Worm (Caenorhabditis elegans): ENCODE measurements around the gene F14B8.4.

DNA sequence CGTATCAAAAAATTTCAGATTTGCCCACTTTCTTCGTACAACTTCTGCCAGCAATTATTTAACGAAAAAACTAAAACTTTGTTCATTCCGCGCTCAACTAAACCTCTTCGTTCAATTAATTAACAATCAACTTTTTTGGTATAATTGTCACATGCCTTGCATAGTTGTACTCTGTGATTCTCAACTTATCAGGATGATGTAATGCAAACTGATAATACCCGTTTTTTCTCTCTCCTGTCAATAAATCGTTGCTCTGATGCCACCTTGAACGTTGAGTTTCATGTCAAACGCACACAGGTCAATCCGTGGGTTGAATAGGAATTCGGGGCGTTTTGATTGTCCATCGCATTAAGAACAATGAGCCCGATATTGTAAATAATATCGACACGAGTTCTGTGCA, 5.8 kb upstream of the F14B8.4 start:
- no peak for TF ChIP-seq aly-1 (tag; optimal IDR thresholded peaks at IDR 0.05)
- no peak for TF ChIP-seq flt-1 (GFP tag; IDR thresholded peaks at IDR 0.05)
- TF ChIP-seq pes-1 (GFP tag; IDR thresholded peaks at IDR 0.05): no peak
- TF ChIP-seq hnd-1 (tag; optimal IDR thresholded peaks at IDR 0.05): no peak

Data from whole organism, early embryonic.